Worm (Caenorhabditis elegans) whole organism, L3 larva: ENCODE results near the gene ZK131.11.

Experiments used
- ama-1 ChIP-seq: fragments of 150-350 bp; optimal IDR thresholded peaks from 2 replicates; lab custom pipeline; 2018
- ceh-16 ChIP-seq: sonication (generic microtip); optimal IDR thresholded peaks from 2 replicates; lab custom pipeline; 2017; ENCODE audit warnings: missing biosample characterization, missing genetic modification characterization
- egl-27 ChIP-seq: sonication (generic microtip); optimal IDR thresholded peaks from 4 replicates; lab custom pipeline; 2017; ENCODE audit warnings: missing biosample characterization, missing genetic modification reagents, missing genetic modification characterization
- lsy-12 ChIP-seq: sonication (generic microtip); optimal IDR thresholded peaks from 2 replicates; lab custom pipeline; 2016; ENCODE audit warnings: mild to moderate bottlenecking, missing genetic modification characterization, missing compliant biosample characterization
- nhr-12 ChIP-seq: fragments of 150-350 bp; optimal IDR thresholded peaks from 2 replicates; lab custom pipeline; 2014; ENCODE audit warnings: missing biosample characterization, missing genetic modification characterization
- nhr-237 ChIP-seq: fragments of 150-350 bp; optimal IDR thresholded peaks from 2 replicates; lab custom pipeline; 2014; ENCODE audit warnings: missing biosample characterization, missing genetic modification characterization
- nhr-25 ChIP-seq: sonication (generic microtip); optimal IDR thresholded peaks from 2 replicates; lab custom pipeline; 2017; ENCODE audit warnings: missing biosample characterization, missing genetic modification characterization
- nhr-28 ChIP-seq: fragments of 150-350 bp; optimal IDR thresholded peaks from 2 replicates; lab custom pipeline; 2014; ENCODE audit warnings: missing biosample characterization, missing genetic modification characterization
- nhr-67 ChIP-seq: fragments of 150-350 bp; optimal IDR thresholded peaks from 2 replicates; lab custom pipeline; 2014; ENCODE audit warnings: missing biosample characterization, missing genetic modification characterization
- snpc-4 ChIP-seq: fragments of 150-350 bp; optimal IDR thresholded peaks from 2 replicates; lab custom pipeline; 2014; ENCODE audit warnings: missing biosample characterization, missing genetic modification characterization
- unc-62 ChIP-seq: fragments of 150-350 bp; sonication (generic microtip); optimal IDR thresholded peaks from 4 replicates; lab custom pipeline; 2014; ENCODE audit warnings: missing biosample characterization, missing genetic modification reagents, missing genetic modification characterization
- zag-1 ChIP-seq: fragments of 150-350 bp; optimal IDR thresholded peaks from 2 replicates; lab custom pipeline; 2014; ENCODE audit warnings: missing biosample characterization, missing genetic modification characterization
- ztf-11 ChIP-seq: fragments of 150-350 bp; optimal IDR thresholded peaks from 2 replicates; lab custom pipeline; 2014; ENCODE audit warnings: missing biosample characterization, missing genetic modification characterization

DNA sequence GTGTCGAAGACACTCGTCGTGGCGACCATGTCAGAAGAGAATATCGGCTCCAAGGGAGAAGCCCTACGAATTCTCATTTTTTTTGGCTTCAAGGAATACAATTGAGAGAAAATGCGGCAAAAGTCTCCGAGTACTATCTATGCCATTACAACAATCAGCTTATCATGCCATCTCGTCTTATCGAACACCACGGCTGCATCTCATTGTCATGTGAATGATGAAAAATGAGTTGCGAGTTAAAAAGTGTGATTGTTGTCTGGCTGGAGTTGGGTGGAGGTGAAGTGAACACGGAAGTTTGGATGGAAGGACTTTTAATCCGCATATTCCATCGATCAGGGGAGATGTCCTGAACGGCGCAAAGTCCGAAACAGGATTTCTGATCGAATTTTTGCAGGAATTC is 68.9 kb downstream of the ZK131.11 start:
- TF ChIP-seq nhr-25 (tag; lab: Kevin White, UChicago) = no peak
- TF ChIP-seq ztf-11 (tag; lab: Kevin White, UChicago) = no peak
- TF ChIP-seq snpc-4 = no peak
- no peak for TF ChIP-seq lsy-12
- no peak for TF ChIP-seq ceh-16
- TF ChIP-seq nhr-28 = no peak
- TF ChIP-seq zag-1 (tag; lab: Kevin White, UChicago) = no peak
- no peak for TF ChIP-seq nhr-237 (tag; lab: Kevin White, UChicago)
- no peak for TF ChIP-seq ama-1 (lab: Kevin White, UChicago)
- TF ChIP-seq unc-62 (GFP tag; lab: Kevin White, UChicago) = no peak
- TF ChIP-seq egl-27 (tag; lab: Kevin White, UChicago) = no peak
- no peak for TF ChIP-seq nhr-12 (tag; lab: Kevin White, UChicago)
- no peak for TF ChIP-seq nhr-67 (tag; lab: Kevin White, UChicago)
